Fruit fly (Drosophila melanogaster): ENCODE results near the gene Ude.
A peak's percentile ranks its signal among the peaks of the same experiment; 100 is the strongest.

The Ude gene

DNA sequence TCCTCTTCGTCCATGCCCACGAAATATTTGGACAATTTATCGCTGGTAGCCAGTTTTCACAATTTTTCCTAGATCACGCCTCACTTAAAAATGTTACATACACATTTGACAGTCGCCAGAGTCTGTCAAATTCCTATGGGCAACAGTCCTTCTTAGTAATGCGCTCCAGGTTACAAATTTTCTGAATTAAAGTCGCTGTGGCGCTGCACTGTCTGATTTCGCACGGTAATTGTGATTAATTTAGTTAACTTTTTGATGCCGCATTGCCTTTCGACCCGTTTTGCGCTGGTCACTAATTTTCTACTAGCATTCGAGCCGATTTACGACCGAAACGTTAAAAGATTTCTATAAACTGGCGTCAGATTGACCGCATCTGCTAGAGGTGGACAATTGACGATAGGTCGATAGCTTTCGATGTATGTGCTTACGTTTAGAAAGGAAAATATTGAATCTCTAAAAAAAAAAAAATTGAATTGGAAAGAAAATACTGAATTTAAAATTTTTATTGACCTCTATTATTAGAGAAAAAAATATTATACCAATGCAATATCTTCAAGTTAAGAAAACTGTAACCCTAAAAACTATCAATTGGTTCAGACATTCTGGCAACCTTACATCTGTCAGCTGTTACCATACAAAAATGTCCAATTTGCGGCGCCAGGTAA is 14.3 kb upstream of the Ude start, which contains the start of the genes lili and CG34150 (continued):
- peak; percentile 54; the same call in 1 of the 2 replicates for TF ChIP-seq NFAT (GFP tag; IDR thresholded peaks at IDR 0.05)
- peak; percentile 88 for TF ChIP-seq Dll (GFP tag; IDR thresholded peaks at IDR 0.05; ENCODE audit: partially characterized antibody)
- TF ChIP-seq Sry-β (GFP tag; optimal IDR thresholded peaks at IDR 0.05): peak; percentile 27
- peak; percentile 67 for TF ChIP-seq CG8944 (GFP tag; optimal IDR thresholded peaks at IDR 0.05)
- no peak for TF ChIP-seq CG12769 (tag; optimal IDR thresholded peaks at IDR 0.05)
- peak; percentile 95 for TF ChIP-seq Sry-δ (GFP tag; optimal IDR thresholded peaks at IDR 0.05)
- peak; percentile 74 for TF ChIP-seq CG13296 (GFP tag; optimal IDR thresholded peaks at IDR 0.05)
- peak; percentile 75 for TF ChIP-seq CG8924 (tag; optimal IDR thresholded peaks at IDR 0.05)
- peak; percentile 65 for TF ChIP-seq CG4328 (GFP tag; optimal IDR thresholded peaks at IDR 0.05)
- no peak for TF ChIP-seq Hand (GFP tag; optimal IDR thresholded peaks at IDR 0.05)
- no peak for TF ChIP-seq Stat92E (GFP tag; optimal IDR thresholded peaks at IDR 0.05)
- peak; percentile 79 for TF ChIP-seq YL-1 (GFP tag; optimal IDR thresholded peaks at IDR 0.05)
- no peak for TF ChIP-seq abd-A (tag; optimal IDR thresholded peaks at IDR 0.05)
- no peak for TF ChIP-seq cad (GFP tag; optimal IDR thresholded peaks at IDR 0.05)
- TF ChIP-seq pho (GFP tag; optimal IDR thresholded peaks at IDR 0.05): peak; percentile 79
- peak; percentile 73 for TF ChIP-seq CG5245 (GFP tag; optimal IDR thresholded peaks at IDR 0.05)
- TF ChIP-seq ATbp (GFP tag; optimal IDR thresholded peaks at IDR 0.05): no peak
- TF ChIP-seq cato (GFP tag; optimal IDR thresholded peaks at IDR 0.05; ENCODE audit: borderline replicate concordance): peak; percentile 34
- peak; percentile 66 for TF ChIP-seq CG34376 (GFP tag; optimal IDR thresholded peaks at IDR 0.05)
- peak; percentile 69 for TF ChIP-seq Fer1 (GFP tag; optimal IDR thresholded peaks at IDR 0.05)
- TF ChIP-seq Hmx (GFP tag; optimal IDR thresholded peaks at IDR 0.05): peak; percentile 30
- TF ChIP-seq Fer2 (tag; optimal IDR thresholded peaks at IDR 0.05): peak; percentile 81
- peak; percentile 79 for TF ChIP-seq Max (GFP tag; optimal IDR thresholded peaks at IDR 0.05)
- peak; percentile 77 for TF ChIP-seq PHDP (tag; optimal IDR thresholded peaks at IDR 0.05)
- TF ChIP-seq tna (GFP tag; IDR thresholded peaks at IDR 0.05; ENCODE audit: partially characterized antibody): peak; percentile 16; the same call in 1 of the 2 replicates
- no peak for TF ChIP-seq sc (optimal IDR thresholded peaks at IDR 0.05)
- peak; percentile 36 for TF ChIP-seq sc (GFP tag; optimal IDR thresholded peaks at IDR 0.05)
- peak; percentile 86 for TF ChIP-seq B-H2 (GFP tag; optimal IDR thresholded peaks at IDR 0.05)
- peak; percentile 47 for TF ChIP-seq luna (GFP tag; optimal IDR thresholded peaks at IDR 0.05)
- peak; percentile 73 for TF ChIP-seq CG18764 (GFP tag; optimal IDR thresholded peaks at IDR 0.05)
- TF ChIP-seq CG7786 (GFP tag; optimal IDR thresholded peaks at IDR 0.05): peak; percentile 74
- TF ChIP-seq CG12299 (tag; optimal IDR thresholded peaks at IDR 0.05): peak; percentile 48
- TF ChIP-seq da (GFP tag; optimal IDR thresholded peaks at IDR 0.05): peak; percentile 22
- TF ChIP-seq Ravus (GFP tag; IDR thresholded peaks at IDR 0.05): no peak
- TF ChIP-seq mirr (GFP tag; optimal IDR thresholded peaks at IDR 0.05): no peak
- TF ChIP-seq CG10147 (GFP tag; optimal IDR thresholded peaks at IDR 0.05): peak; percentile 70
- TF ChIP-seq gcm (GFP tag; optimal IDR thresholded peaks at IDR 0.05): peak; percentile 57
- TF ChIP-seq CG1024 (GFP tag; IDR thresholded peaks at IDR 0.05): peak; percentile 57
- TF ChIP-seq dati (GFP tag; IDR thresholded peaks at IDR 0.05): no peak
- TF ChIP-seq aop (GFP tag; IDR thresholded peaks at IDR 0.05): no peak
- peak; percentile 33 for TF ChIP-seq nom (GFP tag; optimal IDR thresholded peaks at IDR 0.05)
- TF ChIP-seq onecut (GFP tag; IDR thresholded peaks at IDR 0.05): peak; percentile 47
- peak; percentile 60 for TF ChIP-seq pzg (GFP tag; optimal IDR thresholded peaks at IDR 0.05)
- no peak for TF ChIP-seq sr (GFP tag; IDR thresholded peaks at IDR 0.05)
- TF ChIP-seq CG6683 (GFP tag; optimal IDR thresholded peaks at IDR 0.05): no peak
- TF ChIP-seq ato (GFP tag; IDR thresholded peaks at IDR 0.05; ENCODE audit: partially characterized antibody): peak; percentile 58; the same call in 1 of the 2 replicates
- TF ChIP-seq ftz-f1 (GFP tag; optimal IDR thresholded peaks at IDR 0.05): peak; percentile 14
- TF ChIP-seq CG11456 (GFP tag; IDR thresholded peaks at IDR 0.05): peak; percentile 77; the same call in 2 of the 3 replicates
- peak; percentile 81 for TF ChIP-seq dpn (GFP tag; optimal IDR thresholded peaks at IDR 0.05)

Measured in whole organism, embryonic.